Fruit fly (Drosophila melanogaster): ENCODE measurements around the gene LManI.

dm6 chr2L:10422643-10423606, 34.1 kb downstream of the LManI start, which contains the start of the genes pie and Wdfy2:
- TF ChIP-seq CG16779 (tag; optimal IDR thresholded peaks at IDR 0.05) (no peak), Lpt (GFP tag; optimal IDR thresholded peaks at IDR 0.05) (no peak), CG8632 (GFP tag; optimal IDR thresholded peaks at IDR 0.05) (no peak), Ets21C (GFP tag; optimal IDR thresholded peaks at IDR 0.05) (no peak), Hr39 (GFP tag; optimal IDR thresholded peaks at IDR 0.05) (no peak)

Data from whole organism, prepupa.